Worm (Caenorhabditis elegans): ENCODE measurements around the gene Y65A5A.2.

Gene Y65A5A.2

DNA sequence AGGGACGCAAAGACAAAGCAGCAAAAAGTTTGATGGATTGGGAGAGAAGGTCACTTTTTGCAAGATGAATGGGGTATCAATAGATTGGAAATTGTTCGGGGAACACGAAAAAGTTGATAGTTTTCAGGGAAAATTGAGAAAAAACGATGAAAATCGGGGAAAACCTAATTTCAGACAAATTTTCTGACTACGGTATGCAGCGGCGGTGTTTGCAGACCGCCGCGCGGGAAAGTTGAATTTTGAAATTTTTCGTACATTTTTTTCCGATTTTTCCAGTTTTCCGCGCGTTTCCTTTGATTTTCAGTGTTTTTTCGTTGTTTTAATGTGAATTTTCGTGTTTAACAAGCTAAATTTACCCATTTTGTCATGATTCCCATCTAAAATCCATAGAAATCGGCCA lies 10.4 kb upstream of the Y65A5A.2 start:
- no peak for TF ChIP-seq dsc-1 (tag; optimal IDR thresholded peaks at IDR 0.05)
- TF ChIP-seq nhr-28 (tag; optimal IDR thresholded peaks at IDR 0.05) = no peak
- TF ChIP-seq nhr-12 (tag; optimal IDR thresholded peaks at IDR 0.05) = no peak
- TF ChIP-seq ceh-82 (tag; optimal IDR thresholded peaks at IDR 0.05) = no peak
- TF ChIP-seq mef-2 (tag; optimal IDR thresholded peaks at IDR 0.05) = no peak

DNA sequence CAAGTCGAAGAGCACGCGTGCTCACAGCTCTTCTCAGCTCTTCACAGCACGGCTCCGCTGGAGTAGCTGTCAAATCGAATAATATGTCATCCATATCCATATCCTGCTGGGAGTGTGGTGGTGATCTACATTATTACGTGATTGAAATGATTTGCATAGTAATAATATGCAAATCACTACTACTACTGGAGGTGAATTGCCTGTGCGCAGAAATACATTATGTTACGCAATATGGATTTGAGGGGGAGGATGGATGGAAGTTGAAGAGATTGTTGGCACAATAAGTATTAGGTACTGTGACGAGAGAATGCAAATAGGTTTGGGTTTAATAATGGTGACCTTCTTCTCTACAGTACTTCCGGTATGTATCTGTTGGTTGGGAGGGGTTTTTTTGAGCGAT lies 8.5 kb upstream of the Y65A5A.2 start:
- TF ChIP-seq nhr-85 (tag) (peak; percentile 33), lsy-2 (tag; optimal IDR thresholded peaks at IDR 0.05) (no peak)

DNA sequence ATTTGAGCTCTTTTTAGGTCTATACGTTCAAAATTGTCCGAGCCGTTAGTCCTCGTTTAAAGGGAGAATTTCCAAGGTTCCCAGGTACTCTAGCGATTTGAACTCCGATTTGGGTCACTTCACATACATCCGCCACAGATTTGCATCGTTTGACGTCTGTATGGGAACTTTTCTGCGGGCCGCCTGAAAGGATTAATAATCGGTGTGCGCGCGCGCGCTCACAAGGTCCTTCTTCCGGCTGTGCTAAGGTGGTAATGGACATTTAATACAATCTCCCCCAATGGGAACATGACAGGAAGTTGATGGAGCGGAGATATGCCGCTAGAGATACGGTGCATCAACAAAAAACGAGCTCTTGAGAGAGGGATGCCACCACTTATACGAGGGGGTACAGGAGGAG lies 4.0 kb upstream of the Y65A5A.2 start:
- TF ChIP-seq jun-1 (tag; optimal IDR thresholded peaks at IDR 0.05) (no peak), nhr-19 (GFP tag; conservative IDR thresholded peaks at IDR 0.05) (no peak)

DNA sequence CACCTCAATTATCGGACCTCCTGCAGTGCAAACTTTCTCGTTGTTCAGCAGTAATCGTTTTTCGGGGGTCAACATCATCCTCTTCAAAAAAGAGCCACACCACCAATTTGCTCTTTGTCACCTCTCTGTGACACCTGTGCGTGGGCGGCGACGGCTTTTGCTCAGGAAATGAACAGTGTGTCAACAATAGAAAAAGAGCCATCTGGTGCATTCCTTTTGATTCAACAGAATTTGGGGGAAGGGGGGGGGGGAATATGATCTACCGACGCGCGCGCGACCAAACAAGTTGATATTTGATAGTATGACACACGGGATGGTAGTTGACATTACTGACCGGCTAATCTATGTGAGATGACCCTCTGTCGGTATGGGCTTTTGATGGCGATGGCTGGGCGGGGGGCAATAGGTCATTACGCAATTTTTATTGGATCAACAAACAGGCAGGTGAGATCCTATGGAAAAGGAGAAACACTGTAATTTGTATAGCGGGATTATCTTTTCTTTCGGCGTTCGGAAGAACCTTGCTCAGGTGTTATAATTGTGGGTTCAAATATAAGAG lies 1.7 kb upstream of the Y65A5A.2 start:
- TF ChIP-seq nhr-85 (tag) (peak; percentile 51), egl-27 (tag; optimal IDR thresholded peaks at IDR 0.05) (no peak), lin-35 (GFP tag; optimal IDR thresholded peaks at IDR 0.05) (no peak)

DNA sequence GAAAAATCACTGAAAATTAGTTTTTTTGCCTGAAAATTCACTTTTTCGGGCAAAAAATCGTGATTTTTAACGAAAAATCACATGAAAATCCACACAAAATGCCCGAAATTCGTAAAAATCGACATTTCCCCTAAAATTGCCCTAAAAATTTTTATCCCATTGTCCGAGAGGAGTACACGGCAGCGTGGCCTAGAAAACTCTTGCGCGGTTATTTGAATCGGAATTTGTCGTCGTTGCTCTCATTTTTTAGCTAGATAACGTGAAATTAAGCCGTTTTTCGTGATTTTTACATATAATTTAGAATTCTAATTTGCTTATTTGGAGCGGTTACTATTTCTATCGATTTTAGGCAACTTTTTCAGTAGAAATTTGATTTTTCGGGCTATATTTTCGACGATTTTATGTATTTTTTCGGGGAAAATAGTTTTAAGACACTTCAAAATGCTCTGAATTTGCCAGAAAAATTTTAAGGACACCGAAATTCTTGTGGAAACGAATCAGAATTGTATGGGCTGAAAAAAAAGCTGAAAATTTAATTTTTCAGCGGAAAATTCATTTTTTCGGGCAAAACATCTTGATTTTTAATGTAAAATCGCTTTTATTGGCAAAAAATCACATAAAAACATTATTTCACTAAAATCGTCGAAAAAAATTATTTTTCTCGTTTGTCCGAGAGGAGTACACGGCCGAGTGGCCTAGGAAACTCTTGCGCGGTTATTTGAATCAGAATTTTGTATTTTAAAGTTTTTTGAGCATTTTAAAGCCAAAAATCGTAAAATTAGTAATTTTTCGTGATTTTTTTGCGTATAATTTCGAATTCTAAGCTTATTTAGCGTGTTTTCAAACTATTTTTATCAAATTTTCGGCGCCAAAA lies 3.5 kb downstream of the Y65A5A.2 start:
- no peak for TF ChIP-seq nhr-237 (tag; optimal IDR thresholded peaks at IDR 0.05)
- peak; percentile 96 for TF ChIP-seq nhr-90 (tag; optimal IDR thresholded peaks at IDR 0.05; ENCODE audit: poor library complexity)
- TF ChIP-seq tbx-2 (tag; optimal IDR thresholded peaks at IDR 0.05) = peak; percentile 91
- TF ChIP-seq unc-62 (GFP tag; optimal IDR thresholded peaks at IDR 0.05) = no peak
- peak; percentile 73 to 97 for TF ChIP-seq efl-1 (optimal IDR thresholded peaks at IDR 0.05)
- TF ChIP-seq efl-1 (GFP tag; optimal IDR thresholded peaks at IDR 0.05 in 1 of 2) = peak; percentile 98 to 100
- peak; percentile 74 for TF ChIP-seq lin-39 (tag; optimal IDR thresholded peaks at IDR 0.05)
- TF ChIP-seq lin-13 (GFP tag; optimal IDR thresholded peaks at IDR 0.05) = peak; percentile 51
- TF ChIP-seq skn-1 (tag; optimal IDR thresholded peaks at IDR 0.05) = peak; percentile 28
- TF ChIP-seq lin-14 (GFP tag; optimal IDR thresholded peaks at IDR 0.05) = peak; percentile 73
- peak; percentile 44 for TF ChIP-seq fos-1 (tag; optimal IDR thresholded peaks at IDR 0.05)
- TF ChIP-seq ceh-90 (tag; optimal IDR thresholded peaks at IDR 0.05) = peak; percentile 99
- TF ChIP-seq pag-3 (tag; optimal IDR thresholded peaks at IDR 0.05; ENCODE audit: borderline replicate concordance, insufficient read depth) = no peak
- no peak for TF ChIP-seq egl-27 (tag; optimal IDR thresholded peaks at IDR 0.05)
- TF ChIP-seq ama-1 (optimal IDR thresholded peaks at IDR 0.05) = no peak
- TF ChIP-seq ceh-82 (tag; optimal IDR thresholded peaks at IDR 0.05) = peak; percentile 73 to 76 (median 74)
- peak; percentile 38 for TF ChIP-seq C16A3.4 (tag; optimal IDR thresholded peaks at IDR 0.05)
- peak; percentile 93 for TF ChIP-seq nhr-47 (tag; optimal IDR thresholded peaks at IDR 0.05)
- peak; percentile 41 for TF ChIP-seq C34B4.2 (tag; optimal IDR thresholded peaks at IDR 0.05)
- peak; percentile 62 for TF ChIP-seq unc-130 (tag; optimal IDR thresholded peaks at IDR 0.05)
- peak; percentile 29 for TF ChIP-seq lin-15B (tag; optimal IDR thresholded peaks at IDR 0.05)
- peak; percentile 96 for TF ChIP-seq unc-98 (GFP tag; IDR thresholded peaks at IDR 0.05)
- peak; percentile 82 for TF ChIP-seq nhr-19 (GFP tag; conservative IDR thresholded peaks at IDR 0.05)
- TF ChIP-seq mep-1 (tag; optimal IDR thresholded peaks at IDR 0.05) = peak; percentile 67
- TF ChIP-seq zip-4 (GFP tag; optimal IDR thresholded peaks at IDR 0.05) = peak; percentile 82
- TF ChIP-seq sup-37 (GFP tag; optimal IDR thresholded peaks at IDR 0.05) = peak; percentile 70
- TF ChIP-seq aly-2 (tag; optimal IDR thresholded peaks at IDR 0.05) = peak; percentile 62
- TF ChIP-seq sox-4 (tag; optimal IDR thresholded peaks at IDR 0.05) = peak; percentile 95
- no peak for TF ChIP-seq pqm-1 (tag; optimal IDR thresholded peaks at IDR 0.05)
- TF ChIP-seq unc-30 (tag; optimal IDR thresholded peaks at IDR 0.05) = no peak
- peak; percentile 42 for TF ChIP-seq blmp-1 (tag; optimal IDR thresholded peaks at IDR 0.05)
- TF ChIP-seq nhr-77 (tag; optimal IDR thresholded peaks at IDR 0.05) = no peak
- TF ChIP-seq dpl-1 (GFP tag; optimal IDR thresholded peaks at IDR 0.05) = peak; percentile 92 to 97 (median 96)
- TF ChIP-seq tlp-1 (tag; optimal IDR thresholded peaks at IDR 0.05) = no peak
- peak; percentile 82 for TF ChIP-seq hlh-17 (GFP tag; optimal IDR thresholded peaks at IDR 0.05; ENCODE audit: borderline replicate concordance)
- no peak for TF ChIP-seq nhr-12 (tag; optimal IDR thresholded peaks at IDR 0.05)

Measured in whole organism, L1 larva.